Worm (Caenorhabditis elegans) whole organism, L4 larva: ENCODE results near the gene ubh-3.

Source experiments
- Y75B8A.6 ChIP-seq: fragments of 200-800 bp; sonication (Bioruptor generic); IDR thresholded peaks from 2 replicates; pipeline ENCODE4 v1.3.6; 2022; ENCODE audit warnings: missing genetic modification reagents, missing genetic modification characterization, missing compliant biosample characterization
- ZK546.5 ChIP-seq, 2 experiments: sonication (generic microtip); optimal IDR thresholded peaks; 2 replicates each; lab custom pipeline; 2017; ENCODE audit warnings: missing biosample characterization in 2 of 2, missing genetic modification characterization in 2 of 2
- fkh-10 ChIP-seq: fragments of 150-350 bp; optimal IDR thresholded peaks from 2 replicates; lab custom pipeline; 2014; ENCODE audit warnings: missing biosample characterization, missing genetic modification reagents, missing genetic modification characterization
- jun-1 ChIP-seq: fragments of 150-350 bp; optimal IDR thresholded peaks from 2 replicates; lab custom pipeline; 2014; ENCODE audit warnings: missing biosample characterization, missing genetic modification reagents, missing genetic modification characterization
- nhr-11 ChIP-seq: fragments of 150-350 bp; optimal IDR thresholded peaks from 2 replicates; lab custom pipeline; 2014; ENCODE audit warnings: missing biosample characterization, missing genetic modification characterization
- pha-4 ChIP-seq, 2 experiments: fragments of 150-350 bp in 1 of 2; fragments of 200-800 bp in 1 of 2; sonication (Bioruptor generic) in 1 of 2; IDR thresholded peaks in 1 of 2; optimal IDR thresholded peaks in 1 of 2; 2 replicates each; pipeline versions ENCODE4 v1.3.6 to Lab custom; 2014 to 2022; ENCODE audit warnings: missing genetic modification characterization in 2 of 2, missing genetic modification reagents in 2 of 2, missing biosample characterization in 1 of 2, missing compliant biosample characterization in 1 of 2
- spr-3 ChIP-seq: fragments of 200-800 bp; sonication (Bioruptor generic); optimal IDR thresholded peaks from 2 replicates; lab custom pipeline; 2018; ENCODE audit warnings: mild to moderate bottlenecking, missing genetic modification characterization, missing compliant biosample characterization
- tra-1 ChIP-seq: fragments of 200-800 bp; sonication (Bioruptor generic); IDR thresholded peaks from 2 replicates; pipeline ENCODE4 v1.3.6; 2022; ENCODE audit warnings: missing genetic modification reagents, missing genetic modification characterization, missing compliant biosample characterization
- unc-130 ChIP-seq: sonication (generic microtip); optimal IDR thresholded peaks from 2 replicates; lab custom pipeline; 2016; ENCODE audit warnings: missing genetic modification reagents, missing genetic modification characterization, missing compliant biosample characterization
- unc-62 ChIP-seq, 3 experiments: fragments of 150-350 bp in 1 of 3; sonication (generic microtip); optimal IDR thresholded peaks in 2 of 3; peaks in 1 of 3; 1 replicate in 1 of 3; 2 replicates in 2 of 3; lab custom pipeline; 2014 to 2017; ENCODE audit warnings: missing biosample characterization in 3 of 3, missing genetic modification characterization in 3 of 3, missing genetic modification reagents in 3 of 3, missing genotype in 1 of 3

DNA sequence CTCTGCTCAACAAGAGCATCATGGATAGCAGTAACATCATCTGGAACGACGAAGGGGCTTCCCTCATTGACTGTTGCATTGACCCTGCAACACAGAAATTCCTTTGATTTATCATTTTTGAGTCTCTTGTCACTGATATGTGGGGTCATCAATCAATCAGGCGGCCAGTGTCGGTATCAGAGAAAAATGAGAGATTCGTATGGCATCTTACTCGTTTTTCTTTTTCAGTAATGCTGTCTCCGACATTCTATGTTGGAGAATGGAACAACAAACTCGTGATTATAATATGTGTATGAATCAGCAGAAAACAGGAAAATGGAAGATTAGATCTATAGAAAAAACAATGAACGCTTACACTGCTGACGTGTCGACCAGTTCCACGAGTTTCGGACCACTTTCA lies 5.4 kb downstream of the ubh-3 start:
- no peak for TF ChIP-seq tra-1 (GFP tag; lab: Robert Waterston, UW)
- TF ChIP-seq spr-3, result no peak
- TF ChIP-seq unc-62 (GFP tag; optimal IDR thresholded peaks at IDR 0.05 in 1 of 2; lab: Kevin White, UChicago), result no peak
- no peak for TF ChIP-seq unc-62 (tag; optimal IDR thresholded peaks at IDR 0.05; lab: Kevin White, UChicago)
- no peak for TF ChIP-seq pha-4 (GFP tag; IDR thresholded peaks at IDR 0.05; lab: Robert Waterston, UW)
- TF ChIP-seq pha-4 (tag; optimal IDR thresholded peaks at IDR 0.05; lab: Kevin White, UChicago), result no peak
- no peak for TF ChIP-seq Y75B8A.6 (GFP tag; lab: Robert Waterston, UW)
- no peak for TF ChIP-seq fkh-10 (GFP tag; lab: Kevin White, UChicago)
- TF ChIP-seq nhr-11 (tag; lab: Kevin White, UChicago), result no peak
- TF ChIP-seq unc-130 (GFP tag; lab: Kevin White, UChicago), result no peak
- no peak for TF ChIP-seq ZK546.5 (tag; optimal IDR thresholded peaks at IDR 0.05; lab: Kevin White, UChicago)
- TF ChIP-seq jun-1, result no peak
